Worm (Caenorhabditis elegans) whole organism, midembryonic: ENCODE data around the gene irld-33.

Experiments used
- T22C8.4 ChIP-seq: fragments of 200-800 bp; sonication (Bioruptor generic); IDR thresholded peaks from 2 replicates; pipeline ENCODE4 v1.3.6; 2022; ENCODE audit warnings: missing genetic modification characterization, missing compliant biosample characterization
- cog-1 ChIP-seq: sonication (generic microtip); optimal IDR thresholded peaks from 2 replicates; lab custom pipeline; 2016; ENCODE audit warnings: missing genetic modification characterization, missing compliant biosample characterization
- flt-1 ChIP-seq: fragments of 200-800 bp; sonication (Bioruptor generic); IDR thresholded peaks from 2 replicates; pipeline ENCODE4 v1.3.6; 2022; ENCODE audit warnings: missing genetic modification characterization, missing compliant biosample characterization
- klf-2 ChIP-seq: fragments of 200-800 bp; sonication (Bioruptor generic); conservative IDR thresholded peaks from 2 replicates; pipeline ENCODE4 v1.3.6; 2022; ENCODE audit warnings: missing genetic modification reagents, missing genetic modification characterization, missing compliant biosample characterization
- med-1 ChIP-seq: sonication (generic microtip); optimal IDR thresholded peaks from 2 replicates; lab custom pipeline; 2017; ENCODE audit warnings: missing genetic modification characterization, mild to moderate bottlenecking, missing compliant biosample characterization, antibody characterized with exemption, missing genetic modification reagents; ENCODE audit not compliant: insufficient read depth
- ref-1 ChIP-seq: fragments of 200-800 bp; sonication (Bioruptor generic); conservative IDR thresholded peaks from 2 replicates; pipeline ENCODE4 v1.3.6; 2022; ENCODE audit warnings: missing genetic modification reagents, missing genetic modification characterization, missing compliant biosample characterization
- tab-1 ChIP-seq: fragments of 200-800 bp; sonication (Bioruptor generic); IDR thresholded peaks from 2 replicates; pipeline ENCODE4 v1.3.6; 2022; ENCODE audit warnings: missing genetic modification characterization, missing compliant biosample characterization
- ztf-23 ChIP-seq: fragments of 200-800 bp; sonication (Bioruptor generic); IDR thresholded peaks from 2 replicates; pipeline ENCODE4 v1.3.6; 2022; ENCODE audit warnings: missing genetic modification reagents, missing genetic modification characterization, missing compliant biosample characterization
- ztf-29 ChIP-seq: fragments of 200-800 bp; sonication (Bioruptor generic); IDR thresholded peaks from 2 replicates; pipeline ENCODE4 v1.3.6; 2022; ENCODE audit warnings: missing genetic modification reagents, missing genetic modification characterization, missing compliant biosample characterization

- TF ChIP-seq ztf-23 (GFP tag; lab: Robert Waterston, UW) (no peak), tab-1 (no peak), klf-2 (GFP tag; lab: Robert Waterston, UW) (no peak), ref-1 (GFP tag; lab: Robert Waterston, UW) (no peak), flt-1 (GFP tag; lab: Robert Waterston, UW) (no peak), med-1 (GFP tag; lab: Kevin White, UChicago) (no peak), ztf-29 (GFP tag; lab: Robert Waterston, UW) (no peak), cog-1 (tag; lab: Kevin White, UChicago) (no peak), T22C8.4 (GFP tag; lab: Robert Waterston, UW) (no peak)
Observed at ce11 chrII:1703363-1703762, 35.5 kb upstream of the irld-33 start, which contains the start of gene fbxb-47.
